Worm (Caenorhabditis elegans): ENCODE data around the gene F55G11.6.

Gene F55G11.6

ce11 chrIV:12941254-12941653 is 16.6 kb upstream of the F55G11.6 start, which contains the start of gene dod-24:
TSS of gene dod-24 (minus strand) at chrIV:12941354.
- TF ChIP-seq nhr-41 (GFP tag; IDR thresholded peaks at IDR 0.05) (no peak), nhr-11 (tag; optimal IDR thresholded peaks at IDR 0.05) (no peak), F10B5.3 (tag; optimal IDR thresholded peaks at IDR 0.05) (no peak), mes-2 (tag; optimal IDR thresholded peaks at IDR 0.05; ENCODE audit: poor library complexity, severe bottlenecking) (no peak), Y48G9A.11 (GFP tag; IDR thresholded peaks at IDR 0.05) (no peak), nhr-48 (tag; optimal IDR thresholded peaks at IDR 0.05) (no peak), zip-2 (tag; optimal IDR thresholded peaks at IDR 0.05) (no peak), dmd-8 (GFP tag; IDR thresholded peaks at IDR 0.05) (no peak), daf-16 (GFP tag; optimal IDR thresholded peaks at IDR 0.05) (no peak), daf-16 (tag; optimal IDR thresholded peaks at IDR 0.05) (no peak), D1046.2 (GFP tag; IDR thresholded peaks at IDR 0.05) (no peak)

- TF ChIP-seq ceh-82 (tag; optimal IDR thresholded peaks at IDR 0.05) (no peak), hlh-30 (tag; optimal IDR thresholded peaks at IDR 0.05; ENCODE audit: insufficient read depth) (no peak), lin-39 (tag; optimal IDR thresholded peaks at IDR 0.05) (no peak), ZK546.5 (tag; optimal IDR thresholded peaks at IDR 0.05) (no peak), madf-9 (GFP tag; conservative IDR thresholded peaks at IDR 0.05) (no peak), T20F7.1 (GFP tag; optimal IDR thresholded peaks at IDR 0.05) (no peak), lin-29 (GFP tag; IDR thresholded peaks at IDR 0.05) (no peak), F44E2.7 (GFP tag; IDR thresholded peaks at IDR 0.05) (no peak), R02D3.7 (tag; optimal IDR thresholded peaks at IDR 0.05) (no peak), F49E8.2 (tag; optimal IDR thresholded peaks at IDR 0.05; ENCODE audit: borderline replicate concordance) (no peak), daf-19 (GFP tag; conservative IDR thresholded peaks at IDR 0.05) (no peak)
Measured at ce11 chrIV:12942633-12943032, 15.2 kb upstream of the F55G11.6 start, which contains the start of gene dct-19. TSS of gene dct-19 (plus strand) at chrIV:12942933.

- TF ChIP-seq zfp-3 (GFP tag; conservative IDR thresholded peaks at IDR 0.05) (no peak), daf-16 (GFP tag; optimal IDR thresholded peaks at IDR 0.05) (no peak), daf-16 (tag; optimal IDR thresholded peaks at IDR 0.05) (no peak), lin-1 (GFP tag; IDR thresholded peaks at IDR 0.05) (no peak)
Measured at ce11 chrIV:12946488-12946887, 11.3 kb upstream of the F55G11.6 start, which contains the start of gene F55G11.1. TSS of gene F55G11.1 (minus strand) at chrIV:12946588.

ce11 chrIV:12948470-12948869 is 9.4 kb upstream of the F55G11.6 start, which contains the start of gene F55G11.10:
TSS of gene F55G11.10 (plus strand) at chrIV:12948770.
- TF ChIP-seq ama-1 (optimal IDR thresholded peaks at IDR 0.05) (no peak), ztf-11 (tag; optimal IDR thresholded peaks at IDR 0.05) (no peak), nhr-77 (tag; optimal IDR thresholded peaks at IDR 0.05) (no peak), unc-62 (GFP tag; optimal IDR thresholded peaks at IDR 0.05 in 1 of 2) (no peak), unc-62 (tag; optimal IDR thresholded peaks at IDR 0.05) (no peak), mdt-29 (GFP tag; IDR thresholded peaks at IDR 0.05) (no peak), tag-97 (GFP tag; IDR thresholded peaks at IDR 0.05) (no peak), sdz-12 (GFP tag; optimal IDR thresholded peaks at IDR 0.05) (no peak), ceh-62 (tag; optimal IDR thresholded peaks at IDR 0.05) (no peak), nhr-111 (GFP tag; optimal IDR thresholded peaks at IDR 0.05) (no peak), nhr-76 (tag; optimal IDR thresholded peaks at IDR 0.05) (no peak), dmd-6 (GFP tag; IDR thresholded peaks at IDR 0.05) (no peak), ceh-20 (GFP tag; IDR thresholded peaks at IDR 0.05) (no peak), gei-8 (GFP tag; optimal IDR thresholded peaks at IDR 0.05) (no peak), skn-1 (tag; optimal IDR thresholded peaks at IDR 0.05) (no peak)

All from whole organism, L4 larva.